Worm (Caenorhabditis elegans): ENCODE measurements around the gene mrp-6.

ce11 chrX:4145051-4145826, 41.3 kb downstream of the mrp-6 start:
- TF ChIP-seq fkh-3 (tag; optimal IDR thresholded peaks at IDR 0.05) (no peak), F39B2.1 (GFP tag; IDR thresholded peaks at IDR 0.05) (no peak), sea-2 (GFP tag; IDR thresholded peaks at IDR 0.05) (peak; percentile 53; the same call in 1 of the 2 replicates), die-1 (tag; optimal IDR thresholded peaks at IDR 0.05) (no peak), ceh-58 (GFP tag; IDR thresholded peaks at IDR 0.05) (no peak), bed-1 (GFP tag; IDR thresholded peaks at IDR 0.05) (no peak), F49E8.2 (tag; optimal IDR thresholded peaks at IDR 0.05; ENCODE audit: insufficient read depth) (no peak), ceh-91 (GFP tag; IDR thresholded peaks at IDR 0.05) (no peak), lin-54 (GFP tag; optimal IDR thresholded peaks at IDR 0.05) (no peak), pha-4 (tag; optimal IDR thresholded peaks at IDR 0.05) (no peak), dpl-1 (GFP tag; optimal IDR thresholded peaks at IDR 0.05) (no peak), Y95B8A.8 (GFP tag; IDR thresholded peaks at IDR 0.05) (0 out of 2 replicates have a peak, but pooled peaks have one; percentile 14), Y79H2A.3 (GFP tag; conservative IDR thresholded peaks at IDR 0.05) (no peak), lir-1 (GFP tag; conservative IDR thresholded peaks at IDR 0.05) (peak; percentile 22; the same call in 1 of the 2 replicates)
